Fruit fly (Drosophila melanogaster) whole organism, embryonic: ENCODE data around the gene wam.

Source experiments
- Asciz ChIP-seq: fragments of 200-800 bp; sonication (Bioruptor generic); optimal IDR thresholded peaks from 2 replicates; lab custom pipeline; 2017; ENCODE audit warnings: missing biosample characterization, mild to moderate bottlenecking, missing genetic modification characterization, missing genetic modification reagents
- CG10267 ChIP-seq: fragments of 200-800 bp; sonication (Bioruptor generic); optimal IDR thresholded peaks from 2 replicates; lab custom pipeline; 2018; ENCODE audit warnings: missing biosample characterization, mild to moderate bottlenecking, missing genetic modification characterization, moderate library complexity
- CG11093 ChIP-seq: fragments of 200-800 bp; sonication (Bioruptor generic); IDR thresholded peaks from 3 replicates; pipeline ENCODE4 v1.3.6; 2022; ENCODE audit warnings: missing biosample characterization, missing genetic modification characterization
- CG11695 ChIP-seq: fragments of 200-800 bp; sonication (Bioruptor generic); IDR thresholded peaks from 3 replicates; pipeline ENCODE4 v1.3.6; 2022; ENCODE audit warnings: missing biosample characterization, missing genetic modification characterization
- CG12104 ChIP-seq: fragments of 200-800 bp; sonication (Bioruptor generic); optimal IDR thresholded peaks from 3 replicates; lab custom pipeline; 2016; ENCODE audit warnings: missing biosample characterization, missing genetic modification characterization
- CG13287 ChIP-seq: fragments of 200-800 bp; sonication (Bioruptor generic); IDR thresholded peaks from 2 replicates; pipeline ENCODE4 v1.3.6; 2022; ENCODE audit warnings: missing biosample characterization, missing genetic modification characterization; ENCODE audit not compliant: partially characterized antibody
- CG13296 ChIP-seq: fragments of 200-800 bp; sonication (Bioruptor generic); optimal IDR thresholded peaks from 3 replicates; lab custom pipeline; 2018; ENCODE audit warnings: missing biosample characterization, mild to moderate bottlenecking, missing genetic modification characterization
- CG13775 ChIP-seq: fragments of 200-800 bp; sonication (Bioruptor generic); optimal IDR thresholded peaks from 3 replicates; lab custom pipeline; 2017; ENCODE audit warnings: missing biosample characterization, mild to moderate bottlenecking, missing genetic modification characterization
- CG13894 ChIP-seq: fragments of 200-800 bp; sonication (Bioruptor generic); optimal IDR thresholded peaks from 3 replicates; lab custom pipeline; 2018; ENCODE audit warnings: missing biosample characterization, mild to moderate bottlenecking, missing genetic modification characterization, moderate library complexity
- CG1792 ChIP-seq: fragments of 200-800 bp; sonication (Bioruptor generic); optimal IDR thresholded peaks from 2 replicates; lab custom pipeline; 2016; ENCODE audit warnings: missing biosample characterization, missing genetic modification characterization
- CG18476 ChIP-seq: fragments of 200-800 bp; sonication (Bioruptor generic); optimal IDR thresholded peaks from 2 replicates; lab custom pipeline; 2016; ENCODE audit warnings: missing biosample characterization, mild to moderate bottlenecking, missing genetic modification characterization
- CG18619 ChIP-seq: fragments of 200-800 bp; sonication (Bioruptor generic); optimal IDR thresholded peaks from 3 replicates; lab custom pipeline; 2017; ENCODE audit warnings: missing biosample characterization, mild to moderate bottlenecking, missing genetic modification characterization
- CG2199 ChIP-seq: fragments of 200-800 bp; sonication (Bioruptor generic); IDR thresholded peaks from 3 replicates; pipeline ENCODE4 v1.3.6; 2022; ENCODE audit warnings: missing biosample characterization, missing genetic modification characterization
- CG2678 ChIP-seq: fragments of 200-800 bp; sonication (Bioruptor generic); optimal IDR thresholded peaks from 3 replicates; lab custom pipeline; 2019; ENCODE audit warnings: missing biosample characterization, mild to moderate bottlenecking, missing genetic modification characterization, moderate library complexity
- CG30020 ChIP-seq: fragments of 200-800 bp; optimal IDR thresholded peaks from 2 replicates; lab custom pipeline; 2019; ENCODE audit warnings: missing biosample characterization, mild to moderate bottlenecking, missing genetic modification characterization, moderate library complexity
- CG3995 ChIP-seq: fragments of 200-800 bp; sonication (Bioruptor generic); optimal IDR thresholded peaks from 3 replicates; lab custom pipeline; 2016; ENCODE audit warnings: missing biosample characterization, missing genetic modification characterization
- CG42726 ChIP-seq: fragments of 200-800 bp; sonication (Bioruptor generic); IDR thresholded peaks from 2 replicates; pipeline ENCODE4 v1.3.6; 2022; ENCODE audit warnings: missing biosample characterization, missing genetic modification characterization; ENCODE audit not compliant: partially characterized antibody
- CG4820 ChIP-seq: fragments of 200-800 bp; sonication (Bioruptor generic); optimal IDR thresholded peaks from 3 replicates; lab custom pipeline; 2016; ENCODE audit warnings: missing biosample characterization, missing genetic modification characterization
- CG6254 ChIP-seq: fragments of 200-800 bp; sonication (Bioruptor generic); optimal IDR thresholded peaks from 3 replicates; lab custom pipeline; 2017; ENCODE audit warnings: mild to moderate bottlenecking, missing biosample characterization, missing genetic modification reagents, missing genetic modification characterization
- CG6813 ChIP-seq: fragments of 200-800 bp; sonication (Bioruptor generic); optimal IDR thresholded peaks from 2 replicates; lab custom pipeline; 2017; ENCODE audit warnings: missing biosample characterization, missing genetic modification characterization, mild to moderate bottlenecking, moderate library complexity, missing genetic modification reagents
- CG7987 ChIP-seq: fragments of 200-800 bp; sonication (Bioruptor generic); optimal IDR thresholded peaks from 2 replicates; lab custom pipeline; 2018; ENCODE audit warnings: missing biosample characterization, mild to moderate bottlenecking, missing genetic modification characterization, moderate library complexity
- CG8359 ChIP-seq: fragments of 200-800 bp; sonication (Bioruptor generic); optimal IDR thresholded peaks from 2 replicates; lab custom pipeline; 2017; ENCODE audit warnings: missing biosample characterization, mild to moderate bottlenecking, missing genetic modification characterization, borderline replicate concordance
- CkIIα-i1 ChIP-seq: fragments of 200-800 bp; sonication (Bioruptor generic); IDR thresholded peaks from 2 replicates; pipeline ENCODE4 v1.3.6; 2022; ENCODE audit warnings: missing biosample characterization, missing genetic modification characterization
- Dip3 ChIP-seq: fragments of 200-800 bp; sonication (Bioruptor generic); optimal IDR thresholded peaks from 3 replicates; lab custom pipeline; 2016; ENCODE audit warnings: missing biosample characterization, missing genetic modification characterization
- ERR ChIP-seq: fragments of 200-800 bp; sonication (Bioruptor generic); optimal IDR thresholded peaks from 2 replicates; lab custom pipeline; 2016; ENCODE audit warnings: missing biosample characterization, missing genetic modification characterization
- Eip74EF ChIP-seq, 2 experiments: fragments of 200-800 bp in 1 of 2; fragments of >200 bp in 1 of 2; sonication (Bioruptor generic) in 1 of 2; optimal IDR thresholded peaks; 2 replicates each; lab custom pipeline; 2017 to 2019; ENCODE audit warnings: missing biosample characterization in 2 of 2, missing genetic modification characterization in 2 of 2, mild to moderate bottlenecking in 1 of 2, moderate library complexity in 1 of 2
- Ets97D ChIP-seq: fragments of 200-800 bp; sonication (Bioruptor generic); optimal IDR thresholded peaks from 3 replicates; lab custom pipeline; 2016; ENCODE audit warnings: missing biosample characterization, missing genetic modification characterization
- Fer1 ChIP-seq: fragments of 200-800 bp; sonication (Bioruptor generic); optimal IDR thresholded peaks from 2 replicates; lab custom pipeline; 2017; ENCODE audit warnings: missing biosample characterization, mild to moderate bottlenecking, missing genetic modification characterization
- H15 ChIP-seq: fragments of 200-800 bp; sonication (Bioruptor generic); IDR thresholded peaks from 3 replicates; pipeline ENCODE4 v1.3.6; 2022; ENCODE audit warnings: missing biosample characterization, missing genetic modification characterization
- HmgD ChIP-seq: fragments of 200-800 bp; sonication (Bioruptor generic); optimal IDR thresholded peaks from 3 replicates; lab custom pipeline; 2016; ENCODE audit warnings: missing biosample characterization, missing genetic modification characterization
- MBD-R2 ChIP-seq: fragments of 200-800 bp; sonication (Bioruptor generic); IDR thresholded peaks from 2 replicates; pipeline ENCODE4 v1.3.6; 2022; ENCODE audit warnings: missing biosample characterization, missing genetic modification characterization
- Ptx1 ChIP-seq: fragments of 200-800 bp; sonication (Bioruptor generic); IDR thresholded peaks from 2 replicates; pipeline ENCODE4 v1.3.6; 2022; ENCODE audit warnings: missing biosample characterization, missing genetic modification characterization
- Sry-β ChIP-seq: fragments of 200-800 bp; sonication (Bioruptor generic); optimal IDR thresholded peaks from 2 replicates; lab custom pipeline; 2018; ENCODE audit warnings: missing biosample characterization, mild to moderate bottlenecking, missing genetic modification characterization, moderate library complexity
- Sry-δ ChIP-seq: fragments of 200-800 bp; sonication (Bioruptor generic); optimal IDR thresholded peaks from 2 replicates; lab custom pipeline; 2016; ENCODE audit warnings: missing biosample characterization, missing genetic modification characterization
- Tbp ChIP-seq: fragments of >200 bp; optimal IDR thresholded peaks from 2 replicates; lab custom pipeline; 2018; ENCODE audit warnings: missing biosample characterization, missing genetic modification characterization
- ase ChIP-seq: fragments of 200-800 bp; sonication (Bioruptor generic); IDR thresholded peaks from 3 replicates; pipeline ENCODE4 v1.3.6; 2022; ENCODE audit warnings: missing biosample characterization, missing genetic modification characterization
- bab2 ChIP-seq: fragments of 200-800 bp; sonication (Bioruptor generic); optimal IDR thresholded peaks from 2 replicates; lab custom pipeline; 2016; ENCODE audit warnings: missing biosample characterization, missing genetic modification characterization
- cg ChIP-seq: fragments of 200-800 bp; sonication (Bioruptor generic); optimal IDR thresholded peaks from 3 replicates; lab custom pipeline; 2019; ENCODE audit warnings: missing biosample characterization, mild to moderate bottlenecking, missing genetic modification characterization, moderate library complexity
- chm ChIP-seq: fragments of 200-800 bp; sonication (Bioruptor generic); IDR thresholded peaks from 2 replicates; pipeline ENCODE4 v1.3.6; 2022; ENCODE audit warnings: missing biosample characterization, missing genetic modification characterization
- cwo ChIP-seq: fragments of 200-800 bp; sonication (Bioruptor generic); optimal IDR thresholded peaks from 3 replicates; lab custom pipeline; 2017; ENCODE audit warnings: missing biosample characterization, missing genetic modification characterization, mild to moderate bottlenecking, moderate library complexity, missing genetic modification reagents
- dimm ChIP-seq: fragments of 200-800 bp; sonication (Bioruptor generic); IDR thresholded peaks from 2 replicates; pipeline ENCODE4 v1.3.6; 2022; ENCODE audit warnings: missing biosample characterization, missing genetic modification characterization
- dmrt11E ChIP-seq: fragments of 200-800 bp; sonication (Bioruptor generic); optimal IDR thresholded peaks from 3 replicates; lab custom pipeline; 2018; ENCODE audit warnings: missing biosample characterization, mild to moderate bottlenecking, missing genetic modification characterization, moderate library complexity
- gcm2 ChIP-seq: fragments of 200-800 bp; sonication (Bioruptor generic); optimal IDR thresholded peaks from 2 replicates; lab custom pipeline; 2016; ENCODE audit warnings: missing biosample characterization, missing genetic modification characterization
- grn ChIP-seq: fragments of 200-800 bp; sonication (Bioruptor generic); optimal IDR thresholded peaks from 3 replicates; lab custom pipeline; 2017; ENCODE audit warnings: missing biosample characterization, missing genetic modification characterization
- inv ChIP-seq: fragments of 200-800 bp; sonication (Bioruptor generic); IDR thresholded peaks from 2 replicates; pipeline ENCODE4 v1.3.6; 2022; ENCODE audit warnings: missing biosample characterization, missing genetic modification characterization; ENCODE audit not compliant: partially characterized antibody
- pan ChIP-seq, 4 experiments: fragments of >200 bp in 3 of 4; fragments of 200-800 bp in 1 of 4; sonication (Bioruptor generic) in 1 of 4; optimal IDR thresholded peaks in 3 of 4; IDR thresholded peaks in 1 of 4; 2 replicates each; pipeline versions ENCODE4 v1.3.6 to Lab custom; 2017 to 2022; ENCODE audit warnings: missing biosample characterization in 2 of 4, missing genetic modification characterization in 2 of 4, mixed read lengths in 1 of 4
- pho ChIP-seq: fragments of 200-800 bp; sonication (Bioruptor generic); optimal IDR thresholded peaks from 2 replicates; lab custom pipeline; 2016; ENCODE audit warnings: missing biosample characterization, missing genetic modification characterization
- sug ChIP-seq: fragments of 200-800 bp; optimal IDR thresholded peaks from 2 replicates; lab custom pipeline; 2019; ENCODE audit warnings: missing biosample characterization, mild to moderate bottlenecking, missing genetic modification characterization, moderate library complexity
- tup ChIP-seq: fragments of 200-800 bp; sonication (Bioruptor generic); optimal IDR thresholded peaks from 2 replicates; lab custom pipeline; 2016; ENCODE audit warnings: missing biosample characterization, mild to moderate bottlenecking, missing genetic modification characterization, moderate library complexity
- unpg ChIP-seq: fragments of 200-800 bp; sonication (Bioruptor generic); optimal IDR thresholded peaks from 3 replicates; lab custom pipeline; 2018; ENCODE audit warnings: missing biosample characterization, mild to moderate bottlenecking, missing genetic modification characterization, moderate library complexity

Gene wam

dm6 chr3R:23284256-23284655, 3.6 kb downstream of the wam start (continued):
- no peak for TF ChIP-seq CG2199
- peak; percentile 35 for TF ChIP-seq cwo (GFP tag; lab: Kevin White, UChicago)
- TF ChIP-seq bab2 (GFP tag; lab: Kevin White, UChicago) = no peak
- no peak for TF ChIP-seq Dip3 (GFP tag; lab: Kevin White, UChicago)
- TF ChIP-seq CG1792 (GFP tag; lab: Kevin White, UChicago) = no peak
- TF ChIP-seq CG18619 (GFP tag; lab: Kevin White, UChicago) = peak; percentile 12
- TF ChIP-seq CG8359 (GFP tag; lab: Kevin White, UChicago) = peak; percentile 3
- no peak for TF ChIP-seq dimm (GFP tag; lab: Robert Waterston, UW)
- no peak for TF ChIP-seq pho (GFP tag; lab: Kevin White, UChicago)
- no peak for TF ChIP-seq HmgD (GFP tag; lab: Kevin White, UChicago)
- no peak for TF ChIP-seq ERR
- TF ChIP-seq unpg (GFP tag; lab: Kevin White, UChicago) = peak; percentile 41
- TF ChIP-seq Ets97D = no peak
- no peak for TF ChIP-seq CG3995 (GFP tag; lab: Kevin White, UChicago)
- peak; percentile 49 for TF ChIP-seq Asciz (GFP tag; lab: Kevin White, UChicago)
- TF ChIP-seq Sry-δ (GFP tag; lab: Kevin White, UChicago) = no peak
- TF ChIP-seq CG13894 (tag; lab: Kevin White, UChicago) = no peak
- no peak for TF ChIP-seq tup (GFP tag; lab: Kevin White, UChicago)
- no peak for TF ChIP-seq CG4820 (GFP tag; lab: Kevin White, UChicago)
- TF ChIP-seq CG13775 = no peak
- peak; percentile 1 for TF ChIP-seq CG6254 (GFP tag; lab: Kevin White, UChicago)
- peak; percentile 61 for TF ChIP-seq CG7987 (GFP tag; lab: Kevin White, UChicago)
- TF ChIP-seq CG2678 (tag; lab: Kevin White, UChicago) = peak; percentile 62
- TF ChIP-seq CG30020 = no peak
- peak; percentile 66 for TF ChIP-seq sug
- TF ChIP-seq CG18476 (GFP tag; lab: Kevin White, UChicago) = no peak
- TF ChIP-seq Tbp (GFP tag; lab: Kevin White, UChicago) = no peak
- no peak for TF ChIP-seq Sry-β (GFP tag; lab: Kevin White, UChicago)
- no peak for TF ChIP-seq CG13287 (GFP tag; lab: Robert Waterston, UW)
- TF ChIP-seq Eip74EF (GFP tag; optimal IDR thresholded peaks at IDR 0.05; lab: Kevin White, UChicago) = no peak
- TF ChIP-seq cg (GFP tag; lab: Kevin White, UChicago) = no peak
- peak; percentile 74 for TF ChIP-seq Fer1 (GFP tag; lab: Kevin White, UChicago)
- 0 out of 3 replicates have a peak, but pooled peaks have one; percentile 14 for TF ChIP-seq CG11695 (GFP tag; lab: Robert Waterston, UW)
- no peak for TF ChIP-seq grn
- no peak for TF ChIP-seq chm (GFP tag; lab: Robert Waterston, UW)
- TF ChIP-seq inv (GFP tag; lab: Robert Waterston, UW) = no peak
- TF ChIP-seq dmrt11E (tag; lab: Kevin White, UChicago) = no peak
- no peak for TF ChIP-seq CkIIα-i1 (GFP tag; lab: Robert Waterston, UW)
- no peak for TF ChIP-seq Ptx1 (GFP tag; lab: Robert Waterston, UW)
- TF ChIP-seq CG6813 (GFP tag; lab: Kevin White, UChicago) = peak; percentile 49
- TF ChIP-seq CG42726 = no peak
- TF ChIP-seq pan (optimal IDR thresholded peaks at IDR 0.05; lab: Kevin White, UChicago) = no peak
- TF ChIP-seq pan (GFP tag; optimal IDR thresholded peaks at IDR 0.05 in 1 of 2, IDR thresholded peaks at IDR 0.05 in 1 of 2) = peak in 1 of 2 experiments; percentile 40
- TF ChIP-seq CG12104 (GFP tag; lab: Kevin White, UChicago) = no peak
- TF ChIP-seq CG13296 (GFP tag; lab: Kevin White, UChicago) = peak; percentile 80
- TF ChIP-seq ase (GFP tag; lab: Robert Waterston, UW) = no peak
- TF ChIP-seq CG10267 (tag; lab: Kevin White, UChicago) = no peak
- no peak for TF ChIP-seq gcm2 (GFP tag; lab: Kevin White, UChicago)
- no peak for TF ChIP-seq H15 (GFP tag; lab: Robert Waterston, UW)
- TF ChIP-seq CG11093 (GFP tag; lab: Robert Waterston, UW) = no peak
- no peak for TF ChIP-seq MBD-R2
